Worm (Caenorhabditis elegans): ENCODE measurements around the gene plr-1.
A peak's percentile ranks its signal among the peaks of the same experiment; 100 is the strongest.

plr-1 gene

ce11 chrIII:11465394-11465948 lies 8.8 kb downstream of the plr-1 start (continued):
- no peak for TF ChIP-seq attf-4 (tag; optimal IDR thresholded peaks at IDR 0.05)
- no peak for TF ChIP-seq F26F4.8 (GFP tag; conservative IDR thresholded peaks at IDR 0.05)
- TF ChIP-seq set-16 (GFP tag; IDR thresholded peaks at IDR 0.05) = no peak
- TF ChIP-seq daf-19 (GFP tag; conservative IDR thresholded peaks at IDR 0.05) = no peak
- no peak for TF ChIP-seq nhr-10 (tag; optimal IDR thresholded peaks at IDR 0.05)
- TF ChIP-seq nhr-28 (tag; optimal IDR thresholded peaks at IDR 0.05) = peak; percentile 50
- TF ChIP-seq F44E2.7 (GFP tag; IDR thresholded peaks at IDR 0.05) = no peak
- TF ChIP-seq lin-15B (tag; optimal IDR thresholded peaks at IDR 0.05) = no peak
- no peak for TF ChIP-seq skn-1 (tag; optimal IDR thresholded peaks at IDR 0.05)
- no peak for TF ChIP-seq dmd-9 (GFP tag; IDR thresholded peaks at IDR 0.05)
- peak; percentile 18 for TF ChIP-seq lin-13 (GFP tag; optimal IDR thresholded peaks at IDR 0.05)
- no peak for TF ChIP-seq sdz-12 (GFP tag; optimal IDR thresholded peaks at IDR 0.05)
- peak; percentile 7 for TF ChIP-seq mep-1 (tag; optimal IDR thresholded peaks at IDR 0.05)
- no peak for TF ChIP-seq ceh-32 (tag; optimal IDR thresholded peaks at IDR 0.05; ENCODE audit: poor library complexity)
- TF ChIP-seq hlh-11 (tag; optimal IDR thresholded peaks at IDR 0.05) = peak; percentile 57
- no peak for TF ChIP-seq nhr-6 (tag; optimal IDR thresholded peaks at IDR 0.05)
- peak; percentile 80 for TF ChIP-seq aha-1 (tag)

ce11 chrIII:11466420-11467188 lies 9.9 kb downstream of the plr-1 start:
- no peak for TF ChIP-seq madf-5 (GFP tag; IDR thresholded peaks at IDR 0.05)
- no peak for TF ChIP-seq ama-1 (optimal IDR thresholded peaks at IDR 0.05)
- no peak for TF ChIP-seq snpc-1.2 (GFP tag; IDR thresholded peaks at IDR 0.05)
- peak; percentile 9 for TF ChIP-seq dve-1 (tag; optimal IDR thresholded peaks at IDR 0.05; ENCODE audit: insufficient read depth)
- no peak for TF ChIP-seq sdz-12 (GFP tag; optimal IDR thresholded peaks at IDR 0.05)
- TF ChIP-seq ceh-82 (tag; optimal IDR thresholded peaks at IDR 0.05) = no peak
- no peak for TF ChIP-seq nhr-102 (tag; optimal IDR thresholded peaks at IDR 0.05)
- TF ChIP-seq D1046.2 (GFP tag; IDR thresholded peaks at IDR 0.05) = no peak
- TF ChIP-seq mes-2 (tag; optimal IDR thresholded peaks at IDR 0.05; ENCODE audit: poor library complexity, severe bottlenecking) = no peak
- no peak for TF ChIP-seq skn-1 (tag; optimal IDR thresholded peaks at IDR 0.05)
- TF ChIP-seq zfp-2 (tag; optimal IDR thresholded peaks at IDR 0.05) = no peak
- TF ChIP-seq mdt-29 (GFP tag; IDR thresholded peaks at IDR 0.05) = no peak
- TF ChIP-seq unc-62 (GFP tag; optimal IDR thresholded peaks at IDR 0.05 in 1 of 2) = peak in 1 of 2 experiments; percentile 27
- no peak for TF ChIP-seq unc-62 (tag; optimal IDR thresholded peaks at IDR 0.05)
- no peak for TF ChIP-seq cey-2 (tag; optimal IDR thresholded peaks at IDR 0.05; ENCODE audit: borderline replicate concordance, insufficient read depth)
- no peak for TF ChIP-seq nhr-10 (tag; optimal IDR thresholded peaks at IDR 0.05)
- no peak for TF ChIP-seq nhr-25 (tag; optimal IDR thresholded peaks at IDR 0.05; ENCODE audit: borderline replicate concordance, insufficient read depth)
- TF ChIP-seq nhr-11 (tag; optimal IDR thresholded peaks at IDR 0.05) = no peak
- TF ChIP-seq hlh-11 (tag; optimal IDR thresholded peaks at IDR 0.05) = peak; percentile 33
- TF ChIP-seq dmd-9 (GFP tag; IDR thresholded peaks at IDR 0.05) = no peak
- TF ChIP-seq R02D3.7 (tag; optimal IDR thresholded peaks at IDR 0.05) = no peak
- no peak for TF ChIP-seq jun-1 (tag; optimal IDR thresholded peaks at IDR 0.05)
- peak; percentile 93 for TF ChIP-seq set-16 (GFP tag; IDR thresholded peaks at IDR 0.05)
- TF ChIP-seq egl-27 (tag; optimal IDR thresholded peaks at IDR 0.05) = no peak
- TF ChIP-seq Y5F2A.4 (GFP tag; optimal IDR thresholded peaks at IDR 0.05) = no peak
- TF ChIP-seq mdl-1 (tag; optimal IDR thresholded peaks at IDR 0.05) = peak in 1 of 2 experiments; percentile 53
- TF ChIP-seq zip-11 (GFP tag; IDR thresholded peaks at IDR 0.05) = no peak
- TF ChIP-seq snpc-4 (tag; optimal IDR thresholded peaks at IDR 0.05) = no peak
- no peak for TF ChIP-seq zip-2 (tag; optimal IDR thresholded peaks at IDR 0.05)
- no peak for TF ChIP-seq ztf-11 (tag; optimal IDR thresholded peaks at IDR 0.05)
- TF ChIP-seq gei-8 (GFP tag; optimal IDR thresholded peaks at IDR 0.05) = no peak
- no peak for TF ChIP-seq dpl-1 (GFP tag; optimal IDR thresholded peaks at IDR 0.05)
- TF ChIP-seq aly-2 (tag; optimal IDR thresholded peaks at IDR 0.05) = no peak
- peak; percentile 41 for TF ChIP-seq nhr-28 (tag; optimal IDR thresholded peaks at IDR 0.05)
- TF ChIP-seq mxl-2 (GFP tag; conservative IDR thresholded peaks at IDR 0.05) = no peak
- TF ChIP-seq aha-1 (tag) = peak; percentile 65
- TF ChIP-seq daf-16 (GFP tag; optimal IDR thresholded peaks at IDR 0.05) = no peak
- TF ChIP-seq daf-16 (tag; optimal IDR thresholded peaks at IDR 0.05) = peak; percentile 6
- 0 out of 2 replicates have a peak, but pooled peaks have one; percentile 24 for TF ChIP-seq hmg-1.1 (GFP tag; IDR thresholded peaks at IDR 0.05)
